Worm (Caenorhabditis elegans) whole organism, late embryonic: ENCODE measurements around the gene fbxa-220.

Experiments
- C08G9.2 ChIP-seq: sonication (generic microtip); optimal IDR thresholded peaks from 2 replicates; lab custom pipeline; 2016; ENCODE audit warnings: mild to moderate bottlenecking, missing genetic modification characterization, moderate library complexity, missing compliant biosample characterization
- ama-1 ChIP-seq: fragments of 150-350 bp; optimal IDR thresholded peaks from 2 replicates; lab custom pipeline; 2014
- ceh-24 ChIP-seq: sonication (generic microtip); optimal IDR thresholded peaks from 2 replicates; lab custom pipeline; 2016; ENCODE audit warnings: mild to moderate bottlenecking, missing genetic modification characterization, missing compliant biosample characterization
- ceh-48 ChIP-seq: sonication (generic microtip); optimal IDR thresholded peaks from 2 replicates; lab custom pipeline; 2016; ENCODE audit warnings: missing genetic modification characterization, inconsistent platforms, missing compliant biosample characterization
- ets-4 ChIP-seq: sonication (generic microtip); optimal IDR thresholded peaks from 2 replicates; lab custom pipeline; 2016; ENCODE audit warnings: missing genetic modification characterization, missing compliant biosample characterization
- eyg-1 ChIP-seq: sonication (generic microtip); optimal IDR thresholded peaks from 2 replicates; lab custom pipeline; 2016; ENCODE audit warnings: missing genotype, missing genetic modification characterization, missing compliant biosample characterization
- fkh-6 ChIP-seq: sonication (generic microtip); optimal IDR thresholded peaks from 2 replicates; lab custom pipeline; 2016; ENCODE audit warnings: missing genetic modification characterization, missing compliant biosample characterization
- ref-2 ChIP-seq: sonication (generic microtip); optimal IDR thresholded peaks from 2 replicates; lab custom pipeline; 2016; ENCODE audit warnings: missing genetic modification characterization, missing compliant biosample characterization
- sox-2 ChIP-seq: fragments of 200-800 bp; sonication (Bioruptor generic); IDR thresholded peaks from 2 replicates; pipeline ENCODE4 v1.3.6; 2022; ENCODE audit warnings: missing genetic modification reagents, missing genetic modification characterization, missing compliant biosample characterization

DNA sequence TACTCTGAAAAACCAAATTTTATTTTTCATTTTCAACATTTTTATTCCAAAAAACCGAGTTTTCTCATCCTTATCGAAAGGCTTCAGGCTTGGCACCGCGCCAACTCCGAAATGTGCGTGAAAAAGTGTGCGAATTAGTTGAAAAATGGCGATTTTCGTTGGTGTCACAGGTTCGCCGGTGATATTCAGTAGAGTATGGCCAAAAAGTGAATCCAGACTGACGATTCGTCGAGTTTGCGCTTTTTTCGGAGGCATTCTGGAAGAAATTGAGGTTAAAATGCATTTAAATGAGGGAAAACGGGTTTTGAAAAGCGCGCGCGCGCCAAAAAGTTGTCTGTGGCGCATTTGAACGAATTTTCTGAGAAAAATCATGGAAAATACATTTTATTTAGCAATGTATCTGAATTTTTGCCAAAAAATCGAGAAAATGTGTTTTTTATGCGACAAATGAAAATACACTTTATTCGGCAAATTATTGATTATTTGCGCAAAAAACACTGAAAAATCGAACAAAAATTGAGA, 39.6 kb upstream of the fbxa-220 start, which contains the start of the genes Y66D12A.16 and such-1:
- TF ChIP-seq ceh-48 (tag; lab: Kevin White, UChicago) = no peak
- TF ChIP-seq ref-2 (tag; lab: Kevin White, UChicago) = no peak
- no peak for TF ChIP-seq eyg-1 (tag; lab: Kevin White, UChicago)
- TF ChIP-seq ama-1 (lab: Kevin White, UChicago) = no peak
- TF ChIP-seq ceh-24 = no peak
- TF ChIP-seq fkh-6 (tag; lab: Kevin White, UChicago) = no peak
- TF ChIP-seq sox-2 (GFP tag; lab: Robert Waterston, UW) = no peak
- no peak for TF ChIP-seq ets-4 (tag; lab: Kevin White, UChicago)
- no peak for TF ChIP-seq C08G9.2 (tag; lab: Kevin White, UChicago)
